Worm (Caenorhabditis elegans) whole organism, midembryonic: Measurements from ENCODE around the gene T04C12.33.

Source experiments
- cog-1 ChIP-seq: sonication (generic microtip); optimal IDR thresholded peaks from 2 replicates; lab custom pipeline; 2016; ENCODE audit warnings: missing genetic modification characterization, missing compliant biosample characterization
- flt-1 ChIP-seq: fragments of 200-800 bp; sonication (Bioruptor generic); IDR thresholded peaks from 2 replicates; pipeline ENCODE4 v1.3.6; 2022; ENCODE audit warnings: missing genetic modification characterization, missing compliant biosample characterization
- klf-2 ChIP-seq: fragments of 200-800 bp; sonication (Bioruptor generic); conservative IDR thresholded peaks from 2 replicates; pipeline ENCODE4 v1.3.6; 2022; ENCODE audit warnings: missing genetic modification reagents, missing genetic modification characterization, missing compliant biosample characterization
- med-1 ChIP-seq: sonication (generic microtip); optimal IDR thresholded peaks from 2 replicates; lab custom pipeline; 2017; ENCODE audit warnings: missing genetic modification characterization, mild to moderate bottlenecking, missing compliant biosample characterization, antibody characterized with exemption, missing genetic modification reagents; ENCODE audit not compliant: insufficient read depth

ce11 chrV:11076028-11076402 lies 24.0 kb downstream of the T04C12.33 start:
- TF ChIP-seq med-1 (GFP tag; lab: Kevin White, UChicago) (no peak), klf-2 (GFP tag; lab: Robert Waterston, UW) (no peak), cog-1 (tag; lab: Kevin White, UChicago) (no peak), flt-1 (GFP tag; lab: Robert Waterston, UW) (no peak)
